Fruit fly (Drosophila melanogaster): ENCODE measurements around the gene Tbca.

Gene Tbca

dm6 chr3R:31744044-31744652 lies 858 bp downstream of the Tbca start, which contains the start of gene CG1896:
TSS of gene CG1896 (plus strand) at chr3R:31744282.
- no peak for TF ChIP-seq insv (optimal IDR thresholded peaks at IDR 0.05)

dm6 chr3R:31745629-31746081 lies 2.4 kb downstream of the Tbca start, which contains the start of gene awd:
TSS of gene awd (minus strand) at chr3R:31746077.
- TF ChIP-seq h (optimal IDR thresholded peaks at IDR 0.05) (no peak), psq (optimal IDR thresholded peaks at IDR 0.05) (no peak), insv (optimal IDR thresholded peaks at IDR 0.05) (no peak), Sin3A (optimal IDR thresholded peaks at IDR 0.05) (no peak), ttk (optimal IDR thresholded peaks at IDR 0.05) (no peak), Myc (optimal IDR thresholded peaks at IDR 0.05) (no peak)

dm6 chr3R:31747429-31748048 lies 4.2 kb downstream of the Tbca start, which contains the start of the genes nero and CG1910:
TSS of gene nero (minus strand) at chr3R:31747558.
TSS of gene CG1910 (plus strand) at chr3R:31747643.
- TF ChIP-seq insv (optimal IDR thresholded peaks at IDR 0.05) (no peak), Myc (optimal IDR thresholded peaks at IDR 0.05) (no peak), Sin3A (optimal IDR thresholded peaks at IDR 0.05) (no peak), psq (optimal IDR thresholded peaks at IDR 0.05) (no peak), h (optimal IDR thresholded peaks at IDR 0.05) (no peak), ttk (optimal IDR thresholded peaks at IDR 0.05) (no peak)

dm6 chr3R:31748093-31748996 lies 5.1 kb downstream of the Tbca start:
- no peak for TF ChIP-seq Myc (optimal IDR thresholded peaks at IDR 0.05)
- TF ChIP-seq psq (optimal IDR thresholded peaks at IDR 0.05): peak; percentile 75

- TF ChIP-seq h (optimal IDR thresholded peaks at IDR 0.05) (no peak), Sin3A (optimal IDR thresholded peaks at IDR 0.05) (no peak), ttk (optimal IDR thresholded peaks at IDR 0.05) (no peak), Myc (optimal IDR thresholded peaks at IDR 0.05) (no peak)
These were observed 11.3 kb downstream of the Tbca start, which contains the start of gene salt for dm6 chr3R:31754605-31755004. TSS of gene salt (minus strand) at chr3R:31754705.

dm6 chr3R:31758587-31759167 lies 15.4 kb downstream of the Tbca start, which contains the start of gene CG2187:
TSS of gene CG2187 (minus strand) at chr3R:31758637.
- no peak for TF ChIP-seq h (optimal IDR thresholded peaks at IDR 0.05)
- TF ChIP-seq ttk (optimal IDR thresholded peaks at IDR 0.05): no peak

- TF ChIP-seq Sin3A (optimal IDR thresholded peaks at IDR 0.05): no peak
- no peak for TF ChIP-seq Myc (optimal IDR thresholded peaks at IDR 0.05)
- TF ChIP-seq ttk (optimal IDR thresholded peaks at IDR 0.05): no peak
- TF ChIP-seq insv (optimal IDR thresholded peaks at IDR 0.05): no peak
- TF ChIP-seq psq (optimal IDR thresholded peaks at IDR 0.05): no peak
- TF ChIP-seq h (optimal IDR thresholded peaks at IDR 0.05): no peak
These were observed 18.3 kb downstream of the Tbca start, which contains the start of gene Smvt for dm6 chr3R:31761529-31762009. TSS of gene Smvt (minus strand) at chr3R:31761579.

- no peak for TF ChIP-seq Myc (optimal IDR thresholded peaks at IDR 0.05)
- no peak for TF ChIP-seq Sin3A (optimal IDR thresholded peaks at IDR 0.05)
- no peak for TF ChIP-seq psq (optimal IDR thresholded peaks at IDR 0.05)
- TF ChIP-seq insv (optimal IDR thresholded peaks at IDR 0.05): no peak
- TF ChIP-seq h (optimal IDR thresholded peaks at IDR 0.05): no peak
- TF ChIP-seq ttk (optimal IDR thresholded peaks at IDR 0.05): no peak
These were observed 19.4 kb downstream of the Tbca start for dm6 chr3R:31762672-31763071.

- TF ChIP-seq psq (optimal IDR thresholded peaks at IDR 0.05) (no peak), insv (optimal IDR thresholded peaks at IDR 0.05) (no peak), h (optimal IDR thresholded peaks at IDR 0.05) (no peak), Myc (optimal IDR thresholded peaks at IDR 0.05) (no peak), Sin3A (optimal IDR thresholded peaks at IDR 0.05) (no peak), ttk (optimal IDR thresholded peaks at IDR 0.05) (no peak)
These were observed 21.4 kb downstream of the Tbca start, which contains the start of gene CG2150 for dm6 chr3R:31764672-31765071. TSS of gene CG2150 (minus strand) at chr3R:31764772.

dm6 chr3R:31765145-31765544 lies 21.9 kb downstream of the Tbca start:
- TF ChIP-seq h (optimal IDR thresholded peaks at IDR 0.05) (no peak), Sin3A (optimal IDR thresholded peaks at IDR 0.05) (no peak), ttk (optimal IDR thresholded peaks at IDR 0.05) (no peak), insv (optimal IDR thresholded peaks at IDR 0.05) (no peak), Myc (optimal IDR thresholded peaks at IDR 0.05) (no peak), psq (optimal IDR thresholded peaks at IDR 0.05) (no peak)

- TF ChIP-seq ttk (optimal IDR thresholded peaks at IDR 0.05) (no peak), Myc (optimal IDR thresholded peaks at IDR 0.05) (no peak), h (optimal IDR thresholded peaks at IDR 0.05) (no peak), Sin3A (optimal IDR thresholded peaks at IDR 0.05) (no peak)
These were observed 24.2 kb downstream of the Tbca start for dm6 chr3R:31767528-31767927.

dm6 chr3R:31768198-31768597 lies 24.9 kb downstream of the Tbca start:
- no peak for TF ChIP-seq psq (optimal IDR thresholded peaks at IDR 0.05)
- TF ChIP-seq insv (optimal IDR thresholded peaks at IDR 0.05): no peak
- no peak for TF ChIP-seq Sin3A (optimal IDR thresholded peaks at IDR 0.05)
- TF ChIP-seq h (optimal IDR thresholded peaks at IDR 0.05): no peak
- TF ChIP-seq ttk (optimal IDR thresholded peaks at IDR 0.05): no peak
- no peak for TF ChIP-seq Myc (optimal IDR thresholded peaks at IDR 0.05)

All from Kc167 (cell line).